Worm (Caenorhabditis elegans) whole organism, young adult: Measurements from ENCODE around the gene C09F12.3.

Experiments used
- die-1 ChIP-seq: sonication (generic microtip); optimal IDR thresholded peaks from 2 replicates; lab custom pipeline; 2016; ENCODE audit warnings: missing genotype, mild to moderate bottlenecking, missing genetic modification characterization, missing compliant biosample characterization
- madf-8 ChIP-seq: fragments of 200-800 bp; sonication (Bioruptor generic); conservative IDR thresholded peaks from 2 replicates; pipeline ENCODE4 v1.3.6; 2022; ENCODE audit warnings: missing genetic modification reagents, missing genetic modification characterization, missing compliant biosample characterization

ce11 chrX:11035563-11035962, 7.1 kb downstream of the C09F12.3 start:
- TF ChIP-seq madf-8 (no peak), die-1 (tag; lab: Kevin White, UChicago) (no peak)
